Worm (Caenorhabditis elegans): ENCODE measurements around the gene cutl-11.

ce11 chrX:11598839-11599238 is 51.8 kb downstream of the cutl-11 start:
- no peak for TF ChIP-seq cog-1 (tag; optimal IDR thresholded peaks at IDR 0.05)
- no peak for TF ChIP-seq ztf-29 (GFP tag; IDR thresholded peaks at IDR 0.05)
- TF ChIP-seq flt-1 (GFP tag; IDR thresholded peaks at IDR 0.05) = no peak
- no peak for TF ChIP-seq ref-1 (GFP tag; conservative IDR thresholded peaks at IDR 0.05)
- no peak for TF ChIP-seq T22C8.4 (GFP tag; IDR thresholded peaks at IDR 0.05)
- TF ChIP-seq med-1 (GFP tag; optimal IDR thresholded peaks at IDR 0.05; ENCODE audit: insufficient read depth) = no peak
- TF ChIP-seq tab-1 (GFP tag; IDR thresholded peaks at IDR 0.05) = no peak
- TF ChIP-seq ztf-23 (GFP tag; IDR thresholded peaks at IDR 0.05) = no peak
- no peak for TF ChIP-seq klf-2 (GFP tag; conservative IDR thresholded peaks at IDR 0.05)
